Fruit fly (Drosophila melanogaster) whole organism, prepupa: Measurements from ENCODE around the gene Met.
A peak's percentile ranks its signal among the peaks of the same experiment; 100 is the strongest.

Experiments
- Blimp-1 ChIP-seq: fragments of 200-800 bp; sonication (Bioruptor generic); optimal IDR thresholded peaks from 3 replicates; lab custom pipeline; 2017; ENCODE audit warnings: missing biosample characterization, missing genetic modification characterization, mild to moderate bottlenecking, moderate library complexity, missing genetic modification reagents
- CG10631 ChIP-seq: fragments of 200-800 bp; sonication (Bioruptor generic); optimal IDR thresholded peaks from 2 replicates; lab custom pipeline; 2016; ENCODE audit warnings: missing biosample characterization, missing genetic modification characterization
- CG10669 ChIP-seq: fragments of 200-800 bp; sonication (Bioruptor generic); optimal IDR thresholded peaks from 3 replicates; lab custom pipeline; 2018; ENCODE audit warnings: missing biosample characterization, mild to moderate bottlenecking, missing genetic modification characterization, moderate library complexity
- CG11762 ChIP-seq: fragments of 200-800 bp; sonication (Bioruptor generic); optimal IDR thresholded peaks from 3 replicates; lab custom pipeline; 2016; ENCODE audit warnings: missing biosample characterization, missing genetic modification characterization; ENCODE audit not compliant: insufficient read depth
- CG11902 ChIP-seq: fragments of 200-800 bp; sonication (Bioruptor generic); optimal IDR thresholded peaks from 3 replicates; lab custom pipeline; 2016; ENCODE audit warnings: missing biosample characterization, missing genetic modification characterization
- CG3032 ChIP-seq: fragments of 200-800 bp; optimal IDR thresholded peaks from 2 replicates; lab custom pipeline; 2019; ENCODE audit warnings: missing biosample characterization, mild to moderate bottlenecking, missing genetic modification characterization, moderate library complexity
- CG31627 ChIP-seq: fragments of 200-800 bp; sonication (Bioruptor generic); optimal IDR thresholded peaks from 3 replicates; lab custom pipeline; 2016; ENCODE audit warnings: missing biosample characterization, missing genetic modification characterization
- CG32006 ChIP-seq: fragments of 200-800 bp; sonication (Bioruptor generic); optimal IDR thresholded peaks from 3 replicates; lab custom pipeline; 2017; ENCODE audit warnings: missing biosample characterization, mild to moderate bottlenecking, missing genetic modification characterization
- CG34406 ChIP-seq: fragments of 200-800 bp; sonication (Bioruptor generic); optimal IDR thresholded peaks from 3 replicates; lab custom pipeline; 2016; ENCODE audit warnings: missing biosample characterization, missing genetic modification characterization
- CG4318 ChIP-seq: fragments of 200-800 bp; sonication (Bioruptor generic); optimal IDR thresholded peaks from 3 replicates; lab custom pipeline; 2017; ENCODE audit warnings: missing biosample characterization, mild to moderate bottlenecking, missing genetic modification characterization
- CG6276 ChIP-seq: fragments of 200-800 bp; sonication (Bioruptor generic); optimal IDR thresholded peaks from 2 replicates; lab custom pipeline; 2017; ENCODE audit warnings: missing biosample characterization, mild to moderate bottlenecking, missing genetic modification characterization
- CG6792 ChIP-seq: fragments of 200-800 bp; sonication (Bioruptor generic); optimal IDR thresholded peaks from 3 replicates; lab custom pipeline; 2016; ENCODE audit warnings: missing biosample characterization, missing genetic modification characterization
- CG6808 ChIP-seq: fragments of 200-800 bp; sonication (Bioruptor generic); optimal IDR thresholded peaks from 3 replicates; lab custom pipeline; 2017; ENCODE audit warnings: missing biosample characterization, missing genetic modification characterization, mild to moderate bottlenecking, moderate library complexity, missing genetic modification reagents
- CG7368 ChIP-seq: fragments of 200-800 bp; sonication (Bioruptor generic); optimal IDR thresholded peaks from 3 replicates; lab custom pipeline; 2016; ENCODE audit warnings: missing biosample characterization, missing genetic modification characterization
- CG8119 ChIP-seq: fragments of 200-800 bp; sonication (Bioruptor generic); IDR thresholded peaks from 3 replicates; pipeline ENCODE4 v1.3.6; 2022; ENCODE audit warnings: missing biosample characterization, missing genetic modification characterization
- CG8319 ChIP-seq: fragments of 200-800 bp; sonication (Bioruptor generic); optimal IDR thresholded peaks from 3 replicates; lab custom pipeline; 2016; ENCODE audit warnings: missing biosample characterization, missing genetic modification characterization
- CG8632 ChIP-seq: fragments of 200-800 bp; sonication (Bioruptor generic); optimal IDR thresholded peaks from 3 replicates; lab custom pipeline; 2016; ENCODE audit warnings: missing biosample characterization, missing genetic modification characterization
- CG9139 ChIP-seq: fragments of 200-800 bp; sonication (Bioruptor generic); optimal IDR thresholded peaks from 3 replicates; lab custom pipeline; 2017; ENCODE audit warnings: missing biosample characterization, mild to moderate bottlenecking, missing genetic modification characterization
- Eip75B ChIP-seq: fragments of 200-800 bp; sonication (Bioruptor generic); optimal IDR thresholded peaks from 3 replicates; lab custom pipeline; 2016; ENCODE audit warnings: missing biosample characterization, missing genetic modification characterization
- Eip78C ChIP-seq: fragments of 200-800 bp; sonication (Bioruptor generic); peaks from one replicate; lab custom pipeline; 2016; ENCODE audit warnings: missing biosample characterization, missing genetic modification characterization
- Eip93F ChIP-seq: fragments of 200-800 bp; sonication (Bioruptor generic); optimal IDR thresholded peaks from 2 replicates; lab custom pipeline; 2016; ENCODE audit warnings: missing biosample characterization, mild to moderate bottlenecking, missing genetic modification characterization
- Ets21C ChIP-seq: fragments of 200-800 bp; sonication (Bioruptor generic); optimal IDR thresholded peaks from 3 replicates; lab custom pipeline; 2016; ENCODE audit warnings: missing biosample characterization, missing genetic modification characterization
- Ets96B ChIP-seq: fragments of 200-800 bp; optimal IDR thresholded peaks from 2 replicates; lab custom pipeline; 2019; ENCODE audit warnings: missing biosample characterization, mild to moderate bottlenecking, missing genetic modification characterization, moderate library complexity
- Gug ChIP-seq: fragments of 200-800 bp; sonication (Bioruptor generic); IDR thresholded peaks from 2 replicates; pipeline ENCODE4 v1.3.6; 2022; ENCODE audit warnings: missing biosample characterization, missing genetic modification characterization
- Hr38 ChIP-seq: sonication (Bioruptor generic); optimal IDR thresholded peaks from 2 replicates; lab custom pipeline; 2016; ENCODE audit warnings: missing biosample characterization, missing genetic modification characterization
- Hr4 ChIP-seq: fragments of 200-800 bp; sonication (Bioruptor generic); optimal IDR thresholded peaks from 3 replicates; lab custom pipeline; 2016; ENCODE audit warnings: missing biosample characterization, missing genetic modification characterization
- Lpt ChIP-seq: fragments of 200-800 bp; sonication (Bioruptor generic); optimal IDR thresholded peaks from 3 replicates; lab custom pipeline; 2016; ENCODE audit warnings: missing biosample characterization, missing genetic modification characterization
- OdsH ChIP-seq: fragments of 200-800 bp; sonication (Bioruptor generic); optimal IDR thresholded peaks from 3 replicates; lab custom pipeline; 2016; ENCODE audit warnings: missing biosample characterization, missing genetic modification characterization
- Smox ChIP-seq: fragments of 200-800 bp; sonication (Bioruptor generic); optimal IDR thresholded peaks from 3 replicates; lab custom pipeline; 2016; ENCODE audit warnings: missing biosample characterization, missing genetic modification characterization
- Sox14 ChIP-seq: fragments of 200-800 bp; sonication (Bioruptor generic); optimal IDR thresholded peaks from 3 replicates; lab custom pipeline; 2016; ENCODE audit warnings: missing biosample characterization, missing genetic modification characterization
- Sox15 ChIP-seq: fragments of 200-800 bp; sonication (Bioruptor generic); optimal IDR thresholded peaks from 3 replicates; lab custom pipeline; 2016; ENCODE audit warnings: missing biosample characterization, missing genetic modification characterization
- achi ChIP-seq: fragments of 200-800 bp; sonication (Bioruptor generic); optimal IDR thresholded peaks from 3 replicates; lab custom pipeline; 2016; ENCODE audit warnings: missing biosample characterization, missing genetic modification characterization
- cyc ChIP-seq: fragments of 200-800 bp; sonication (Bioruptor generic); optimal IDR thresholded peaks from 3 replicates; lab custom pipeline; 2016; ENCODE audit warnings: missing biosample characterization, missing genetic modification characterization
- dac ChIP-seq: fragments of 200-800 bp; sonication (Bioruptor generic); optimal IDR thresholded peaks from 2 replicates; lab custom pipeline; 2017; ENCODE audit warnings: missing biosample characterization, mild to moderate bottlenecking, missing genetic modification characterization
- dsx ChIP-seq: fragments of 200-800 bp; optimal IDR thresholded peaks from 3 replicates; lab custom pipeline; 2019; ENCODE audit warnings: missing biosample characterization, mild to moderate bottlenecking, missing genetic modification characterization, moderate library complexity; ENCODE audit not compliant: poor library complexity, severe bottlenecking
- eg ChIP-seq: fragments of 200-800 bp; sonication (Bioruptor generic); IDR thresholded peaks from 3 replicates; pipeline ENCODE4 v1.3.6; 2022; ENCODE audit warnings: missing biosample characterization, missing genetic modification characterization
- esn ChIP-seq: fragments of 200-800 bp; sonication (Bioruptor generic); optimal IDR thresholded peaks from 2 replicates; lab custom pipeline; 2016; ENCODE audit warnings: missing biosample characterization, mild to moderate bottlenecking, missing genetic modification characterization, moderate library complexity
- fd59A ChIP-seq: fragments of 200-800 bp; sonication (Bioruptor generic); optimal IDR thresholded peaks from 2 replicates; lab custom pipeline; 2017; ENCODE audit warnings: missing biosample characterization, mild to moderate bottlenecking, missing genetic modification characterization, missing genetic modification reagents
- fd85E ChIP-seq: fragments of 200-800 bp; sonication (Bioruptor generic); optimal IDR thresholded peaks from 3 replicates; lab custom pipeline; 2016; ENCODE audit warnings: missing biosample characterization, missing genetic modification characterization
- fkh ChIP-seq: fragments of 200-800 bp; sonication (Bioruptor generic); optimal IDR thresholded peaks from 3 replicates; lab custom pipeline; 2017; ENCODE audit warnings: missing biosample characterization, mild to moderate bottlenecking, missing genetic modification characterization, moderate library complexity
- lz ChIP-seq: fragments of 200-800 bp; sonication (Bioruptor generic); optimal IDR thresholded peaks from 3 replicates; lab custom pipeline; 2016; ENCODE audit warnings: missing biosample characterization, missing genetic modification characterization
- net ChIP-seq: fragments of 200-800 bp; sonication (Bioruptor generic); optimal IDR thresholded peaks from 3 replicates; lab custom pipeline; 2016; ENCODE audit warnings: missing biosample characterization, missing genetic modification characterization
- salr ChIP-seq, 2 experiments: fragments of 200-800 bp; sonication (Bioruptor generic); optimal IDR thresholded peaks; 3 replicates each; lab custom pipeline; 2016 to 2018; ENCODE audit warnings: missing biosample characterization in 2 of 2, missing genetic modification characterization in 2 of 2, mild to moderate bottlenecking in 1 of 2
- svp ChIP-seq: fragments of 200-800 bp; sonication (Bioruptor generic); peaks from one replicate; lab custom pipeline; 2016; ENCODE audit warnings: missing biosample characterization, missing genetic modification characterization
- topi ChIP-seq: fragments of 200-800 bp; sonication (Bioruptor generic); optimal IDR thresholded peaks from 3 replicates; lab custom pipeline; 2016; ENCODE audit warnings: missing biosample characterization, missing genetic modification characterization
- vri ChIP-seq: fragments of 200-800 bp; sonication (Bioruptor generic); optimal IDR thresholded peaks from 3 replicates; lab custom pipeline; 2016; ENCODE audit warnings: missing biosample characterization, mild to moderate bottlenecking, missing genetic modification characterization

Met gene

DNA sequence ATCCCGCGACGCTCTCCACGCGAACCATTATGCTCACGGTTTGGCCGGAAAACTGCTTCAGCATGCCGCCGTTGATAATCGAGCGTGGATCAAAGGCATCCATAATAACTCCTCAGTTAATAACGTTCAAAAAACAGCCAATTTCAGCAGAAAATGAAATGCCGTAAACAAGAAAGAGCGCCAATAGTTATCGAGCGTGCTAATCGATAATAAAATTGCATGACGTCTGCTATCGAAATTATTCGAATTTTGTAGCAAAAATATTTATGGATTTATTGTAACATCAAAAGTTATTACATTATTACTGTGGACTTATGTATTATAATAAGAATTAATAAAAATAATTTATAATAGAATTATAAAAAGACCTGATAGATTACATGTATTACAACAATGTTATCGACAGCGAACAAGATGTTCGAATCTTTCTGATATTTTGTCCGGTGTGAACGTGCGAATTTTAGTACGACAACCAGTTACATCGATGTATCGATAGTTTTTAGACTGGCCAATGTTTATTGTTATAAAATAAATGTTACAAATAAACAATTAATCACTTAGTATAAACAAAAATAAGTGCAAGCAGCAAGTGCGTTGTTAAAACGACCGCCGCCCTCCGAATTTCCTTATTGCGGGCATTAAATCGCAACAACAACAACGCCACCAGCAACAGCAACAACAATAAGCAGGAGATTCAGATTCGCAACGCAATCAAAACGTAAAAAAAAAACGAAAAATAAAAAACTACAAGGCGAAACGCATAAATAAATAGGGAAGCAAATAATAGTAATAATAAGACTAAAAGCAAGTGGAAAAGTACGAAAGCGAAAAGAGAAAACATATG, at the start of gene Met, which contains the start of gene RPA3:
Met (plus strand) TSS at position 473 of the 844 bp plus-strand sequence.
RPA3 (minus strand) TSS at position 189 of the 844 bp plus-strand sequence.
- TF ChIP-seq CG6808 (GFP tag; lab: Kevin White, UChicago) (peak; percentile 56), fkh (GFP tag; lab: Kevin White, UChicago) (peak; percentile 47), Eip78C (GFP tag; lab: Kevin White, UChicago) (peak; percentile 46), dsx (GFP tag; lab: Kevin White, UChicago) (peak; percentile 46), CG3032 (tag; lab: Kevin White, UChicago) (no peak), CG8319 (no peak), CG11902 (no peak), Ets96B (tag; lab: Kevin White, UChicago) (no peak), Hr38 (GFP tag; lab: Kevin White, UChicago) (no peak), CG7368 (no peak), Sox15 (GFP tag; lab: Kevin White, UChicago) (no peak), eg (GFP tag; lab: Robert Waterston, UW) (0 out of 3 replicates have a peak, but pooled peaks have one; percentile 17)

DNA sequence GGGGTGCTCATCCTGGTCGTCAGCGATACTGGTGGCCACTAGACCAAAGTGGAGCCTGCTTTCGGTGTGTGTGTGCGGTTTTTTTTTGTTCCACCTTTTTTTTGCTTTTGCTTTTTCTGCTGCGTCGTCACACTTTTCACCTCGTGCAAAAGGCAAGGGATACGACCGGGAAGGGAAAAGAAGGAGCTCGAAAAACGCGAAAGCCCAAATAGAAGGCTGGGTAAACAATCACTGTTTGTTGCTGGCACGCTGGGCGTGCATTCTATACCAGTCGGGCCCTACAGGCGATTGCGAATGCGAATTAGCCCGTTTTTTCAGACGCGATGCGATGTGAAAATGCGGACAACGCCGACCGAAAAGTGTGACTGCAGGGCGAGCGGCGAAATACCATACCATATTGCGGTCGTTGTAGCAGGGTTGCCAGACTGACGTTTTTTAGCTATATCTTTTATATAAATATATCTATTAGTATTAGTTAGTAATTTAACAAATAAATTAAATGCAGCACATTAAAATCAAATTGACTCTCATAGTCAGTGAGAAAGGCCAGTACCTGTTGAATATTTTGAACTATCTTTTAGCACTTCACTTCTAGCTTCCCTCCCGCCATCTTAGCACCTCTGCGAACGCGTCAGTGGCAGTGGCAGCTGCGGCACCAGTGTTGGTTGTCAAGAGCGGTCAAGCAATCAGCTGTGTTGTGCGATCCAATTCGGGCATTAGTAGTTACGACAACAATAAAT, 45.8 kb upstream of the Met start, which contains the start of the genes Polr2A and CG11699:
Polr2A (minus strand) TSS at position 371 of the 740 bp plus-strand sequence.
CG11699 (plus strand) TSS at position 666 of the 740 bp plus-strand sequence.
- TF ChIP-seq Lpt (GFP tag; lab: Kevin White, UChicago) = no peak
- TF ChIP-seq Eip75B (GFP tag; lab: Kevin White, UChicago) = no peak
- no peak for TF ChIP-seq Hr4 (GFP tag; lab: Kevin White, UChicago)
- no peak for TF ChIP-seq net (GFP tag; lab: Kevin White, UChicago)
- TF ChIP-seq achi (GFP tag; lab: Kevin White, UChicago) = peak; percentile 38
- TF ChIP-seq CG10631 (GFP tag; lab: Kevin White, UChicago) = peak; percentile 51
- TF ChIP-seq CG6808 (GFP tag; lab: Kevin White, UChicago) = peak; percentile 64
- peak; percentile 66; the same call in 1 of the 3 replicates for TF ChIP-seq CG8119 (GFP tag; lab: Robert Waterston, UW)
- no peak for TF ChIP-seq Smox (GFP tag; lab: Kevin White, UChicago)
- TF ChIP-seq CG9139 (GFP tag; lab: Kevin White, UChicago) = peak; percentile 2
- no peak for TF ChIP-seq CG34406 (GFP tag; lab: Kevin White, UChicago)
- peak; percentile 8 for TF ChIP-seq cyc (GFP tag; lab: Kevin White, UChicago)
- TF ChIP-seq Eip93F = no peak
- TF ChIP-seq CG6792 (GFP tag; lab: Kevin White, UChicago) = no peak
- TF ChIP-seq CG11762 = no peak
- peak; percentile 18 for TF ChIP-seq CG11902
- peak; percentile 11 for TF ChIP-seq Sox14 (GFP tag; lab: Kevin White, UChicago)
- no peak for TF ChIP-seq topi (GFP tag; lab: Kevin White, UChicago)
- peak; percentile 5 for TF ChIP-seq lz (GFP tag; lab: Kevin White, UChicago)
- TF ChIP-seq CG7368 = no peak
- TF ChIP-seq Ets21C (GFP tag; lab: Kevin White, UChicago) = no peak
- TF ChIP-seq OdsH (GFP tag; lab: Kevin White, UChicago) = no peak
- no peak for TF ChIP-seq salr (GFP tag; optimal IDR thresholded peaks at IDR 0.05; lab: Kevin White, UChicago)
- TF ChIP-seq vri (GFP tag; lab: Kevin White, UChicago) = no peak
- TF ChIP-seq svp (GFP tag; lab: Kevin White, UChicago) = no peak
- TF ChIP-seq CG31627 (GFP tag; lab: Kevin White, UChicago) = peak; percentile 10
- TF ChIP-seq fd59A = no peak
- peak; percentile 31 for TF ChIP-seq CG32006
- TF ChIP-seq Gug (GFP tag; lab: Robert Waterston, UW) = peak; percentile 18; the same call in 1 of the 2 replicates
- TF ChIP-seq CG10669 = no peak
- no peak for TF ChIP-seq CG6276 (GFP tag; lab: Kevin White, UChicago)
- TF ChIP-seq CG3032 (tag; lab: Kevin White, UChicago) = peak; percentile 48
- TF ChIP-seq esn (GFP tag; lab: Kevin White, UChicago) = peak; percentile 19
- TF ChIP-seq Blimp-1 (GFP tag; lab: Kevin White, UChicago) = no peak
- TF ChIP-seq CG8632 (GFP tag; lab: Kevin White, UChicago) = no peak
- peak; percentile 12 for TF ChIP-seq Sox15 (GFP tag; lab: Kevin White, UChicago)
- no peak for TF ChIP-seq Hr38 (GFP tag; lab: Kevin White, UChicago)
- no peak for TF ChIP-seq CG4318 (GFP tag; lab: Kevin White, UChicago)
- no peak for TF ChIP-seq fd85E
- no peak for TF ChIP-seq dac (GFP tag; lab: Kevin White, UChicago)
- no peak for TF ChIP-seq CG8319
